Fruit fly (Drosophila melanogaster) whole organism, embryonic: ENCODE data around the gene EMC3.
A peak's percentile ranks its signal among the peaks of the same experiment; 100 is the strongest.

Source experiments
- B-H1 ChIP-seq: fragments of 200-800 bp; sonication (Bioruptor generic); IDR thresholded peaks from 3 replicates; pipeline ENCODE4 v1.3.6; 2022; ENCODE audit warnings: missing biosample characterization, missing genetic modification characterization
- Bteb2 ChIP-seq: fragments of 200-800 bp; sonication (Bioruptor generic); optimal IDR thresholded peaks from 2 replicates; lab custom pipeline; 2016; ENCODE audit warnings: missing biosample characterization, missing genetic modification characterization
- CG11504 ChIP-seq: fragments of 200-800 bp; sonication (Bioruptor generic); optimal IDR thresholded peaks from 3 replicates; lab custom pipeline; 2019; ENCODE audit warnings: missing biosample characterization, mild to moderate bottlenecking, missing genetic modification characterization, moderate library complexity
- CG11695 ChIP-seq: fragments of 200-800 bp; sonication (Bioruptor generic); IDR thresholded peaks from 3 replicates; pipeline ENCODE4 v1.3.6; 2022; ENCODE audit warnings: missing biosample characterization, missing genetic modification characterization
- CG12299 ChIP-seq: fragments of 200-800 bp; sonication (Bioruptor generic); optimal IDR thresholded peaks from 2 replicates; lab custom pipeline; 2018; ENCODE audit warnings: missing biosample characterization, mild to moderate bottlenecking, missing genetic modification characterization
- CG14860 ChIP-seq: fragments of 200-800 bp; sonication (Bioruptor generic); IDR thresholded peaks from 3 replicates; pipeline ENCODE4 v1.3.6; 2022; ENCODE audit warnings: missing biosample characterization, missing genetic modification characterization; ENCODE audit not compliant: partially characterized antibody
- CG16779 ChIP-seq: fragments of 200-800 bp; sonication (Bioruptor generic); IDR thresholded peaks from 2 replicates; pipeline ENCODE4 v1.3.6; 2022; ENCODE audit warnings: missing biosample characterization, missing genetic modification characterization
- CG17361 ChIP-seq: fragments of 200-800 bp; sonication (Bioruptor generic); IDR thresholded peaks from 3 replicates; pipeline ENCODE4 v1.3.6; 2022; ENCODE audit warnings: missing biosample characterization, missing genetic modification characterization
- CG17568 ChIP-seq: fragments of 200-800 bp; sonication (Bioruptor generic); optimal IDR thresholded peaks from 2 replicates; lab custom pipeline; 2018; ENCODE audit warnings: missing biosample characterization, mild to moderate bottlenecking, missing genetic modification characterization, moderate library complexity
- CG18599 ChIP-seq: fragments of 200-800 bp; sonication (Bioruptor generic); optimal IDR thresholded peaks from 3 replicates; lab custom pipeline; 2017; ENCODE audit warnings: missing biosample characterization, missing genetic modification characterization, mild to moderate bottlenecking, moderate library complexity, missing genetic modification reagents
- CG2199 ChIP-seq: fragments of 200-800 bp; sonication (Bioruptor generic); IDR thresholded peaks from 3 replicates; pipeline ENCODE4 v1.3.6; 2022; ENCODE audit warnings: missing biosample characterization, missing genetic modification characterization
- CG2678 ChIP-seq: fragments of 200-800 bp; sonication (Bioruptor generic); optimal IDR thresholded peaks from 3 replicates; lab custom pipeline; 2019; ENCODE audit warnings: missing biosample characterization, mild to moderate bottlenecking, missing genetic modification characterization, moderate library complexity
- CG32532 ChIP-seq: fragments of 200-800 bp; sonication (Bioruptor generic); IDR thresholded peaks from 2 replicates; pipeline ENCODE4 v1.3.6; 2022; ENCODE audit warnings: missing biosample characterization, missing genetic modification characterization
- CG32767 ChIP-seq: fragments of 200-800 bp; sonication (Bioruptor generic); IDR thresholded peaks from 2 replicates; pipeline ENCODE4 v1.3.6; 2022; ENCODE audit warnings: missing biosample characterization, missing genetic modification characterization
- CG4328 ChIP-seq: fragments of 200-800 bp; sonication (Bioruptor generic); optimal IDR thresholded peaks from 3 replicates; lab custom pipeline; 2017; ENCODE audit warnings: missing biosample characterization, missing genetic modification reagents, missing genetic modification characterization
- CG4730 ChIP-seq: fragments of 200-800 bp; sonication (Bioruptor generic); IDR thresholded peaks from 2 replicates; pipeline ENCODE4 v1.3.6; 2022; ENCODE audit warnings: missing biosample characterization, missing genetic modification characterization
- CG6813 ChIP-seq: fragments of 200-800 bp; sonication (Bioruptor generic); optimal IDR thresholded peaks from 2 replicates; lab custom pipeline; 2017; ENCODE audit warnings: missing biosample characterization, missing genetic modification characterization, mild to moderate bottlenecking, moderate library complexity, missing genetic modification reagents
- CG7372 ChIP-seq: fragments of 200-800 bp; sonication (Bioruptor generic); IDR thresholded peaks from 2 replicates; pipeline ENCODE4 v1.3.6; 2022; ENCODE audit warnings: missing biosample characterization, missing genetic modification characterization
- D ChIP-seq, 2 experiments: fragments of 200-800 bp in 1 of 2; fragments of >200 bp in 1 of 2; sonication (Bioruptor generic) in 1 of 2; optimal IDR thresholded peaks; 2 replicates in 1 of 2; 3 replicates in 1 of 2; lab custom pipeline; 2017; ENCODE audit warnings: mild to moderate bottlenecking in 1 of 2, missing biosample characterization in 1 of 2, missing genetic modification characterization in 1 of 2, missing genetic modification reagents in 1 of 2
- Dip2 ChIP-seq: fragments of 200-800 bp; sonication (Bioruptor generic); IDR thresholded peaks from 2 replicates; pipeline ENCODE4 v1.3.6; 2022; ENCODE audit warnings: missing biosample characterization, missing genetic modification characterization
- ERR ChIP-seq: fragments of 200-800 bp; sonication (Bioruptor generic); optimal IDR thresholded peaks from 2 replicates; lab custom pipeline; 2016; ENCODE audit warnings: missing biosample characterization, missing genetic modification characterization
- Hr3 ChIP-seq: fragments of 200-800 bp; sonication (Bioruptor generic); optimal IDR thresholded peaks from 3 replicates; lab custom pipeline; 2016; ENCODE audit warnings: missing biosample characterization, missing genetic modification characterization
- Hr51 ChIP-seq, 2 experiments: fragments of 200-800 bp; sonication (Bioruptor generic); optimal IDR thresholded peaks; 2 replicates in 1 of 2; 3 replicates in 1 of 2; lab custom pipeline; 2016 to 2018; ENCODE audit warnings: missing biosample characterization in 2 of 2, missing genetic modification characterization in 2 of 2, mild to moderate bottlenecking in 1 of 2, moderate library complexity in 1 of 2
- Hr78 ChIP-seq, 2 experiments: fragments of 200-800 bp in 1 of 2; fragments of >200 bp in 1 of 2; sonication (Bioruptor generic) in 1 of 2; optimal IDR thresholded peaks; 2 replicates each; lab custom pipeline; 2017 to 2019; ENCODE audit warnings: missing biosample characterization in 2 of 2, missing genetic modification characterization in 2 of 2, mild to moderate bottlenecking in 1 of 2, moderate library complexity in 1 of 2
- Med ChIP-seq: fragments of 200-800 bp; sonication (Bioruptor generic); peaks from one replicate; lab custom pipeline; 2016; ENCODE audit warnings: missing biosample characterization, missing genetic modification characterization, mild to moderate bottlenecking, inconsistent platforms, moderate library complexity
- Rx ChIP-seq: fragments of 200-800 bp; sonication (Bioruptor generic); IDR thresholded peaks from 2 replicates; pipeline ENCODE4 v1.3.6; 2022; ENCODE audit warnings: missing biosample characterization, missing genetic modification characterization
- Sox100B ChIP-seq: fragments of 200-800 bp; sonication (Bioruptor generic); optimal IDR thresholded peaks from 3 replicates; lab custom pipeline; 2018; ENCODE audit warnings: missing biosample characterization, mild to moderate bottlenecking, missing genetic modification characterization
- Ssrp ChIP-seq: fragments of 200-800 bp; sonication (Bioruptor generic); optimal IDR thresholded peaks from 2 replicates; lab custom pipeline; 2018; ENCODE audit warnings: missing biosample characterization, mild to moderate bottlenecking, missing genetic modification characterization, moderate library complexity
- Vsx1 ChIP-seq: fragments of 200-800 bp; sonication (Bioruptor generic); optimal IDR thresholded peaks from 2 replicates; lab custom pipeline; 2017; ENCODE audit warnings: missing biosample characterization, mild to moderate bottlenecking, missing genetic modification characterization, missing genetic modification reagents
- ara ChIP-seq: fragments of 200-800 bp; sonication (Bioruptor generic); IDR thresholded peaks from 2 replicates; pipeline ENCODE4 v1.3.6; 2022; ENCODE audit warnings: missing biosample characterization, missing genetic modification characterization
- bab2 ChIP-seq: fragments of 200-800 bp; sonication (Bioruptor generic); optimal IDR thresholded peaks from 2 replicates; lab custom pipeline; 2016; ENCODE audit warnings: missing biosample characterization, missing genetic modification characterization
- bsh ChIP-seq, 2 experiments: fragments of 200-800 bp; sonication (Bioruptor generic); optimal IDR thresholded peaks; 2 replicates each; lab custom pipeline; 2017 to 2018; ENCODE audit warnings: mild to moderate bottlenecking in 2 of 2, missing biosample characterization in 2 of 2, missing genetic modification characterization in 2 of 2, moderate library complexity in 1 of 2
- caup ChIP-seq: fragments of 200-800 bp; sonication (Bioruptor generic); optimal IDR thresholded peaks from 3 replicates; lab custom pipeline; 2017; ENCODE audit warnings: missing biosample characterization, mild to moderate bottlenecking, missing genetic modification characterization, moderate library complexity; ENCODE audit not compliant: severe bottlenecking
- cwo ChIP-seq: fragments of 200-800 bp; sonication (Bioruptor generic); optimal IDR thresholded peaks from 3 replicates; lab custom pipeline; 2017; ENCODE audit warnings: missing biosample characterization, missing genetic modification characterization, mild to moderate bottlenecking, moderate library complexity, missing genetic modification reagents
- ems ChIP-seq: fragments of 200-800 bp; sonication (Bioruptor generic); optimal IDR thresholded peaks from 3 replicates; lab custom pipeline; 2016; ENCODE audit warnings: missing biosample characterization, missing genetic modification characterization
- eve ChIP-seq, 2 experiments: fragments of >200 bp; optimal IDR thresholded peaks; 2 replicates each; lab custom pipeline; 2017; ENCODE audit warnings: missing biosample characterization in 2 of 2, missing genetic modification characterization in 2 of 2
- fd3F ChIP-seq: fragments of 200-800 bp; sonication (Bioruptor generic); optimal IDR thresholded peaks from 2 replicates; lab custom pipeline; 2018; ENCODE audit warnings: missing biosample characterization, mild to moderate bottlenecking, missing genetic modification characterization, moderate library complexity
- fd96Cb ChIP-seq: fragments of 200-800 bp; sonication (Bioruptor generic); optimal IDR thresholded peaks from 2 replicates; lab custom pipeline; 2018; ENCODE audit warnings: missing biosample characterization, mild to moderate bottlenecking, missing genetic modification characterization, moderate library complexity
- lab ChIP-seq: fragments of 200-800 bp; sonication (Bioruptor generic); optimal IDR thresholded peaks from 3 replicates; lab custom pipeline; 2017; ENCODE audit warnings: missing biosample characterization, missing genetic modification characterization, mild to moderate bottlenecking, moderate library complexity, missing genetic modification reagents
- lola ChIP-seq, 3 experiments: fragments of >200 bp in 2 of 3; fragments of 200-800 bp in 1 of 3; sonication (Bioruptor generic) in 1 of 3; optimal IDR thresholded peaks; 2 replicates each; lab custom pipeline; 2017 to 2019; ENCODE audit warnings: missing biosample characterization in 3 of 3, missing genetic modification characterization in 3 of 3, mild to moderate bottlenecking in 1 of 3, moderate library complexity in 1 of 3
- peb ChIP-seq: fragments of 200-800 bp; sonication (Bioruptor generic); IDR thresholded peaks from 2 replicates; pipeline ENCODE4 v1.3.6; 2022; ENCODE audit warnings: missing biosample characterization, missing genetic modification characterization
- pita ChIP-seq: fragments of 200-800 bp; sonication (Bioruptor generic); optimal IDR thresholded peaks from 2 replicates; lab custom pipeline; 2017; ENCODE audit warnings: missing biosample characterization, mild to moderate bottlenecking, missing genetic modification characterization
- repo ChIP-seq: fragments of 200-800 bp; sonication (Bioruptor generic); optimal IDR thresholded peaks from 2 replicates; lab custom pipeline; 2016; ENCODE audit warnings: missing biosample characterization, missing genetic modification characterization
- seq ChIP-seq: fragments of 200-800 bp; sonication (Bioruptor generic); IDR thresholded peaks from 2 replicates; pipeline ENCODE4 v1.3.6; 2022; ENCODE audit warnings: missing biosample characterization, missing genetic modification characterization
- slbo ChIP-seq: fragments of 200-800 bp; sonication (Bioruptor generic); IDR thresholded peaks from 2 replicates; pipeline ENCODE4 v1.3.6; 2022; ENCODE audit warnings: missing biosample characterization, missing genetic modification characterization
- sna ChIP-seq: fragments of 200-800 bp; sonication (Bioruptor generic); IDR thresholded peaks from 2 replicates; pipeline ENCODE4 v1.3.6; 2022; ENCODE audit warnings: missing biosample characterization, missing genetic modification characterization; ENCODE audit not compliant: partially characterized antibody
- toy ChIP-seq: fragments of 200-800 bp; sonication (Bioruptor generic); IDR thresholded peaks from 2 replicates; pipeline ENCODE4 v1.3.6; 2022; ENCODE audit warnings: missing biosample characterization, missing genetic modification characterization
- vnd ChIP-seq: fragments of 200-800 bp; sonication (Bioruptor generic); IDR thresholded peaks from 3 replicates; pipeline ENCODE4 v1.3.6; 2022; ENCODE audit warnings: missing biosample characterization, missing genetic modification characterization; ENCODE audit not compliant: partially characterized antibody
- zfh1 ChIP-seq: fragments of 200-800 bp; sonication (Bioruptor generic); IDR thresholded peaks from 3 replicates; pipeline ENCODE4 v1.3.6; 2022; ENCODE audit warnings: missing biosample characterization, missing genetic modification characterization

Gene EMC3

dm6 chr2L:10754599-10754998 lies 22.4 kb upstream of the EMC3 start (continued):
- TF ChIP-seq toy (GFP tag; lab: Robert Waterston, UW) (no peak), D (optimal IDR thresholded peaks at IDR 0.05; lab: Kevin White, UChicago) (no peak), D (GFP tag; optimal IDR thresholded peaks at IDR 0.05; lab: Kevin White, UChicago) (no peak), vnd (GFP tag; lab: Robert Waterston, UW) (no peak), CG17568 (GFP tag; lab: Kevin White, UChicago) (peak; percentile 31), Ssrp (tag; lab: Kevin White, UChicago) (no peak), CG32767 (GFP tag; lab: Robert Waterston, UW) (no peak), lab (GFP tag; lab: Kevin White, UChicago) (peak; percentile 50), Vsx1 (peak; percentile 50), slbo (GFP tag; lab: Robert Waterston, UW) (peak; percentile 25; the same call in 1 of the 2 replicates), CG18599 (peak; percentile 1), ara (GFP tag; lab: Robert Waterston, UW) (0 out of 2 replicates have a peak, but pooled peaks have one; percentile 7), zfh1 (GFP tag; lab: Robert Waterston, UW) (no peak), fd96Cb (tag; lab: Kevin White, UChicago) (no peak), CG2678 (tag; lab: Kevin White, UChicago) (peak; percentile 11), CG12299 (tag; lab: Kevin White, UChicago) (no peak), Dip2 (GFP tag; lab: Robert Waterston, UW) (no peak), B-H1 (GFP tag; lab: Robert Waterston, UW) (no peak), sna (GFP tag; lab: Robert Waterston, UW) (no peak), CG14860 (no peak), CG16779 (GFP tag; lab: Robert Waterston, UW) (no peak), CG32532 (GFP tag; lab: Robert Waterston, UW) (no peak; the same call in 1 of the 2 replicates), cwo (GFP tag; lab: Kevin White, UChicago) (no peak), CG7372 (GFP tag; lab: Robert Waterston, UW) (no peak), Hr3 (GFP tag; lab: Kevin White, UChicago) (no peak), CG17361 (GFP tag; lab: Robert Waterston, UW) (no peak), CG6813 (peak; percentile 20), peb (GFP tag; lab: Robert Waterston, UW) (no peak), Med (GFP tag; lab: Kevin White, UChicago) (peak; percentile 84), lola (GFP tag; optimal IDR thresholded peaks at IDR 0.05; lab: Kevin White, UChicago) (no peak), CG11504 (peak; percentile 16), ERR (no peak), ems (GFP tag; lab: Kevin White, UChicago) (no peak), bab2 (GFP tag; lab: Kevin White, UChicago) (peak; percentile 32), Hr51 (GFP tag; optimal IDR thresholded peaks at IDR 0.05; lab: Kevin White, UChicago) (no peak), Hr78 (GFP tag; optimal IDR thresholded peaks at IDR 0.05; lab: Kevin White, UChicago) (no peak), fd3F (GFP tag; lab: Kevin White, UChicago) (peak; percentile 11), eve (GFP tag; optimal IDR thresholded peaks at IDR 0.05; lab: Kevin White, UChicago) (no peak), CG2199 (GFP tag; lab: Robert Waterston, UW) (no peak), caup (GFP tag; lab: Kevin White, UChicago) (peak; percentile 7), pita (GFP tag; lab: Kevin White, UChicago) (no peak), CG11695 (GFP tag; lab: Robert Waterston, UW) (0 out of 3 replicates have a peak, but pooled peaks have one; percentile 23), repo (no peak), CG4730 (GFP tag; lab: Robert Waterston, UW) (no peak), CG4328 (GFP tag; lab: Kevin White, UChicago) (no peak), Bteb2 (GFP tag; lab: Kevin White, UChicago) (no peak), Rx (GFP tag; lab: Robert Waterston, UW) (no peak; the same call in 1 of the 2 replicates), seq (GFP tag; lab: Robert Waterston, UW) (peak; percentile 24; the same call in 1 of the 2 replicates), bsh (GFP tag; optimal IDR thresholded peaks at IDR 0.05; lab: Kevin White, UChicago) (peak in 1 of 2 experiments; percentile 46), Sox100B (no peak)
